Fruit fly (Drosophila melanogaster): ENCODE measurements around the gene CG8534.

The CG8534 gene

DNA sequence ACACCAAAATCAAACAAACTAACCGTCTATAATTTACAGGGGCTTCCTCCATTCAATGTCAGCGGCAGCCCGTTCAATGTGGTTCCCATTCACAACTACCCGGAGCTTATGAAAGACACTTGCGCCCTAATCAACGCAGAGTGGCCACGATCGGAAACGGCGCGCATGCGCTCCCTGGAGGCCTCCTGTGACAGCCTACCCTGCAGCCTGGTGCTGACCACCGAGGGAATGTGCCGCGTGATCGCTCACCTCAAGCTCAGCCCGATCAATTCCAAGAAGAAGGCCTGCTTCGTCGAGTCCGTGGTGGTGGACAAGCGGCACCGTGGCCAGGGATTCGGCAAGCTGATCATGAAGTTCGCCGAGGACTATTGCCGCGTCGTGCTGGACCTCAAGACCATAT, 43.7 kb upstream of the CG8534 start, which contains the start of gene MED6:
Gene MED6, minus strand, starts transcription at position 101 of the 400 bp plus-strand sequence.
- TF ChIP-seq OdsH (GFP tag; optimal IDR thresholded peaks at IDR 0.05), result no peak
- TF ChIP-seq Jra (GFP tag; optimal IDR thresholded peaks at IDR 0.05), result no peak
- TF ChIP-seq GATAd (GFP tag; optimal IDR thresholded peaks at IDR 0.05), result no peak
- TF ChIP-seq Sp1 (GFP tag; optimal IDR thresholded peaks at IDR 0.05), result no peak
- no peak for TF ChIP-seq usp (GFP tag; optimal IDR thresholded peaks at IDR 0.05)
- TF ChIP-seq N (GFP tag; optimal IDR thresholded peaks at IDR 0.05), result no peak

DNA sequence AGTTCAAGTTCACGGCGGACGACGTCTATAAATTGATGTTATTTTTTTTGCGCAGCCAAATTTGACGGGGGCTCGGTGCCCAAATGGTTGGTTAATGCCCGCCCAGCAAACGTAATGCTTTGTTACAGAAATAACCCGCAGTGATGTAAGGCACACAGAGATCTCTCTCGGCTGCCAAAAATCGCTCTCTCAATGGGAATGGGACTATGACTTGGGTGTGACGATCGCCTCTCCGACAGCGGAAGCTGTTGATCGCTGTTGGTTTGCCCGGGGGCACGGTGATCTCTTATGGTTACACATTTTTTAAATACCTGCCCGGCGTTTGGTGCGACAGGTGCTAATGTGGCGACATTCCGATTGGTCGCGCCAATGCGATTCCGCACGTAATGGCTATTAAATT, 42.4 kb upstream of the CG8534 start:
- TF ChIP-seq Dif (GFP tag; optimal IDR thresholded peaks at IDR 0.05; ENCODE audit: partially characterized antibody) (no peak), Dfd (GFP tag; optimal IDR thresholded peaks at IDR 0.05) (no peak), dl (GFP tag; optimal IDR thresholded peaks at IDR 0.05; ENCODE audit: insufficient read depth in 1 of 2, partially characterized antibody in 2 of 2) (no peak), h (GFP tag; optimal IDR thresholded peaks at IDR 0.05) (no peak), brk (GFP tag; optimal IDR thresholded peaks at IDR 0.05) (no peak), OdsH (GFP tag; optimal IDR thresholded peaks at IDR 0.05) (no peak), Hnf4 (GFP tag; optimal IDR thresholded peaks at IDR 0.05) (no peak), pan (optimal IDR thresholded peaks at IDR 0.05) (no peak), ey (GFP tag; optimal IDR thresholded peaks at IDR 0.05) (no peak), rgr (GFP tag; optimal IDR thresholded peaks at IDR 0.05) (no peak)

DNA sequence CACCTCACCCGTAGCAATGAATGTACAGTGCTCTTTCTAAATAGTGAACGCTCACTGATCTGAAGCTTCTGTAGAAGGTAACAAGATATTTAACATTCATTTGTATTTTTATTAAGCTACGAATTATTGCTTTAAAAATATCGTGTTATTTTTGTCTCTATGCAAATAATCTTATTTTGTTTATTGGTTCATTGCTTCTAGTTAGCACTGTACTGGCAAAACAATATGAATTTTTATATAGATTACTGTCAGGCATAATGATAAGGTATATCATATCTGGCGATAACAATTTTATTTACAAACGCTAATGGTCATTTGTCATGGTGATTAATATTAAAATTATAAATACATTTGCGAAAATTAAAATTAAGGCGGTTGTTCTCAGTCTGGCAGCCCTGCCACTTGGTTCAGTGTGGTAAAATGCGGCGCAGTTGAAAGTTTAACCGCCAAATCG, 41.0 kb upstream of the CG8534 start, which contains the start of gene CG9471:
Gene CG9471, minus strand, starts transcription at position 24 of the 454 bp plus-strand sequence.
- peak; percentile 91 for TF ChIP-seq sv (GFP tag; optimal IDR thresholded peaks at IDR 0.05)
- no peak for TF ChIP-seq Dfd (GFP tag; optimal IDR thresholded peaks at IDR 0.05)
- no peak for TF ChIP-seq Vsx2 (GFP tag; optimal IDR thresholded peaks at IDR 0.05; ENCODE audit: partially characterized antibody)
- peak; percentile 73 for TF ChIP-seq Mio (GFP tag; optimal IDR thresholded peaks at IDR 0.05)
- TF ChIP-seq HLH106 (tag; optimal IDR thresholded peaks at IDR 0.05), result peak; percentile 95
- TF ChIP-seq fru (GFP tag; optimal IDR thresholded peaks at IDR 0.05), result peak; percentile 98
- TF ChIP-seq CrebA (GFP tag; optimal IDR thresholded peaks at IDR 0.05; ENCODE audit: borderline replicate concordance), result no peak
- peak; percentile 98 for TF ChIP-seq ey (GFP tag; optimal IDR thresholded peaks at IDR 0.05)
- TF ChIP-seq lola (GFP tag; optimal IDR thresholded peaks at IDR 0.05), result no peak
- peak; percentile 97 for TF ChIP-seq Jra (GFP tag; optimal IDR thresholded peaks at IDR 0.05)
- peak; percentile 82 for TF ChIP-seq dmrt93B (GFP tag; optimal IDR thresholded peaks at IDR 0.05)
- TF ChIP-seq Dif (GFP tag; optimal IDR thresholded peaks at IDR 0.05; ENCODE audit: partially characterized antibody), result no peak
- no peak for TF ChIP-seq Myc (optimal IDR thresholded peaks at IDR 0.05)
- TF ChIP-seq br (GFP tag; optimal IDR thresholded peaks at IDR 0.05), result peak; percentile 97
- TF ChIP-seq dl (GFP tag; optimal IDR thresholded peaks at IDR 0.05; ENCODE audit: insufficient read depth in 1 of 2, partially characterized antibody in 2 of 2), result no peak
- peak; percentile 94 for TF ChIP-seq psq (GFP tag; optimal IDR thresholded peaks at IDR 0.05)
- TF ChIP-seq CG9705 (GFP tag; optimal IDR thresholded peaks at IDR 0.05), result peak; percentile 88
- no peak for TF ChIP-seq tai (GFP tag; optimal IDR thresholded peaks at IDR 0.05)
- TF ChIP-seq CG32264 (GFP tag; optimal IDR thresholded peaks at IDR 0.05), result peak; percentile 92
- TF ChIP-seq jim (GFP tag; optimal IDR thresholded peaks at IDR 0.05), result peak; percentile 5
- no peak for TF ChIP-seq brk (GFP tag; optimal IDR thresholded peaks at IDR 0.05)
- TF ChIP-seq GATAd (GFP tag; optimal IDR thresholded peaks at IDR 0.05), result peak; percentile 86
- TF ChIP-seq foxo (GFP tag; optimal IDR thresholded peaks at IDR 0.05), result peak; percentile 53 to 99
- TF ChIP-seq Hr78 (GFP tag; optimal IDR thresholded peaks at IDR 0.05), result no peak
- TF ChIP-seq usp (GFP tag; optimal IDR thresholded peaks at IDR 0.05), result no peak
- TF ChIP-seq Hnf4 (GFP tag; optimal IDR thresholded peaks at IDR 0.05), result peak; percentile 98
- TF ChIP-seq Rel (GFP tag; optimal IDR thresholded peaks at IDR 0.05), result peak; percentile 89
- TF ChIP-seq Rel (tag; optimal IDR thresholded peaks at IDR 0.05), result peak; percentile 87
- TF ChIP-seq pan (optimal IDR thresholded peaks at IDR 0.05), result no peak
- peak; percentile 98 for TF ChIP-seq OdsH (GFP tag; optimal IDR thresholded peaks at IDR 0.05)
- peak; percentile 41 for TF ChIP-seq Hr83 (GFP tag; optimal IDR thresholded peaks at IDR 0.05; ENCODE audit: poor library complexity, severe bottlenecking)
- TF ChIP-seq N (GFP tag; optimal IDR thresholded peaks at IDR 0.05), result no peak
- TF ChIP-seq rgr (GFP tag; optimal IDR thresholded peaks at IDR 0.05), result peak; percentile 99
- peak; percentile 96 for TF ChIP-seq Sp1 (GFP tag; optimal IDR thresholded peaks at IDR 0.05)
- peak; percentile 97 for TF ChIP-seq woc (GFP tag; optimal IDR thresholded peaks at IDR 0.05)
- peak; percentile 87 for TF ChIP-seq dsf (GFP tag; optimal IDR thresholded peaks at IDR 0.05; ENCODE audit: borderline replicate concordance)
- TF ChIP-seq sage (GFP tag; optimal IDR thresholded peaks at IDR 0.05), result peak; percentile 95
- no peak for TF ChIP-seq Abd-B (GFP tag; optimal IDR thresholded peaks at IDR 0.05)
- peak; percentile 99 for TF ChIP-seq h (GFP tag; optimal IDR thresholded peaks at IDR 0.05)

Data from whole organism, wandering third instar larva.